Worm (Caenorhabditis elegans) whole organism, mixed stage, embryonic: ENCODE data around the gene gtbp-1.
A peak's percentile ranks its signal among the peaks of the same experiment; 100 is the strongest.

Experiments used
- ces-1 ChIP-seq: fragments of 150-350 bp; optimal IDR thresholded peaks from 2 replicates; lab custom pipeline; 2014; ENCODE audit warnings: missing biosample characterization, missing genetic modification reagents, missing genetic modification characterization
- lin-13 ChIP-seq: fragments of 150-350 bp; optimal IDR thresholded peaks from 2 replicates; lab custom pipeline; 2014; ENCODE audit warnings: missing biosample characterization, missing genetic modification characterization
- lin-32 ChIP-seq: fragments of 200-800 bp; sonication (Bioruptor generic); optimal IDR thresholded peaks from 2 replicates; lab custom pipeline; 2018; ENCODE audit warnings: mild to moderate bottlenecking, missing genetic modification characterization, missing compliant biosample characterization
- lsy-2 ChIP-seq: fragments of 150-350 bp; optimal IDR thresholded peaks from 2 replicates; lab custom pipeline; 2014; ENCODE audit warnings: missing biosample characterization, missing genetic modification characterization
- mep-1 ChIP-seq: fragments of 150-350 bp; optimal IDR thresholded peaks from 2 replicates; lab custom pipeline; 2017; ENCODE audit warnings: missing biosample characterization, missing genetic modification reagents, missing genetic modification characterization, inconsistent platforms
- nhr-237 ChIP-seq: fragments of 150-350 bp; optimal IDR thresholded peaks from 2 replicates; lab custom pipeline; 2014; ENCODE audit warnings: missing biosample characterization, missing genetic modification characterization
- nhr-28 ChIP-seq: fragments of 150-350 bp; optimal IDR thresholded peaks from 2 replicates; lab custom pipeline; 2014; ENCODE audit warnings: missing biosample characterization, missing genetic modification characterization
- pha-4 ChIP-seq: fragments of 150-350 bp; optimal IDR thresholded peaks from 2 replicates; lab custom pipeline; 2018; ENCODE audit warnings: missing biosample characterization, missing genetic modification reagents, missing genetic modification characterization
- unc-120 ChIP-seq: sonication (generic microtip); optimal IDR thresholded peaks from 2 replicates; lab custom pipeline; 2017; ENCODE audit warnings: missing genetic modification characterization, missing compliant biosample characterization; ENCODE audit not compliant: poor library complexity, severe bottlenecking

DNA sequence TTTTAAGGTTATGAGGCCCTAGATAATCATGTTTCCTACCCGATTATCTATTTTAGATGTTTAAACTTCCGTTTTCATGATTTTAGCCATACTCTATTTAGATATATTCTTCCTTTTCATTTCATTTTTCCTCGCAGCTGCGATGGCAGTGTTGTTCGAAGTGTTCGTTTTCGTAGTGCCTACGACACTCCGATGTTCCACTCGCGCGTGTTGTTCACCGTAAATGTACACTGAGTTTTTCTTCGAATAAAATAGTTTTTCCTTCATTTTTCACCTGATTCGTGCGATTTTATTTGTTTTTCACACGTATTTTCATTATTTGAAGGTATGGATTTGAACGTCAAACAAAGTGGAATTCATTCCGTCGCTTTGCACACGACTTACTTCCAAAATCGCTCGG, 31.9 kb downstream of the gtbp-1 start, which contains the start of gene dis-3:
- TF ChIP-seq mep-1 (no peak), lin-32 (GFP tag; lab: Kevin White, UChicago) (no peak), nhr-237 (tag; lab: Kevin White, UChicago) (no peak), lsy-2 (no peak), unc-120 (tag; lab: Kevin White, UChicago) (no peak), nhr-28 (no peak), pha-4 (tag; lab: Kevin White, UChicago) (peak; percentile 1), lin-13 (tag; lab: Kevin White, UChicago) (no peak), ces-1 (GFP tag; lab: Kevin White, UChicago) (no peak)
